2 fruit fly cellular contexts compared by ENCODE assay signal in the genomic region with DNA sequence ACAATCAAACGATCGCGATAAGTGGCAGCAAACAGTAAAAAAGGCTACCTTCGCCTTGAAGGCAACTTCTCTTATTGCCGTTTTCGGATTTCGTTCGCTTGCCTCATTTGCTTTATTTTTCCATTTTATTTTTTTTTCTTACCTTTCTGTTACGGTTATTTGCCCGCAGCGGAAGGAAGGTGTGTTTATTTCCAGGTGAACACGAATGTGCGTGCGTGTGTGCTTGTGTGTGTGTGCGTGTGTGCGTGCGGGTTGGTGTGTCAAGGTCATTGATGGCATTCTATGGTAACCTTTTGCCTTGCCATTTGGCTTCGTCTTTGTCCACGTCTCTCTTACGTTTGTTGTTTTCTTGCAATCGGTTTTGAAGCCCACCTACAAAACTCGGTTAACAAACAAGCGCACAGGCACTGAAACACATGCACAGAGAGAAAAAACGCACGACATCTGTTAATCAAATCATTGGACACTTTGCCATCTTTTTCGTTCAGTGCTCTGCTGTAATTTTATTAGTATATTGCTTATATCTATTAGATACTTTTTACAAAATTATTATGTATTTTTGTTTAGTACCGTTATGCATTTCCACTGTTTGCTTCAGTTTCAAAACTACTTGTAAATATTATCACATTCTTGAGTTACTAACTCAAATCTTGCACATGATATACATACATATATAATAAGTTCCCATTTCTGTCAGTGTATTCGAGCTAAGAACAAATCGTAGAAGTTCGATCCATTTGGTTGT.
TF ChIP-seq lines count a peak whose summit lies in the region.

No protein-coding gene starts in this region.

TF ChIP-seq in whole organism, embryonic, 481 proteins besides CTCF, POLR2A, EP300 and RAD21 (continued from another document and continues in another):
- TF ChIP-seq pan (optimal IDR thresholded peaks at IDR 0.05; lab: Kevin White, UChicago) (no peak), pan (GFP tag; optimal IDR thresholded peaks at IDR 0.05 in 1 of 2, IDR thresholded peaks at IDR 0.05 in 1 of 2) (peak in 1 of 2 experiments; percentile 70), CG11504 (tag; optimal IDR thresholded peaks at IDR 0.05; lab: Kevin White, UChicago) (peak; percentile 78), HLH4C (GFP tag; IDR thresholded peaks at IDR 0.05; lab: Robert Waterston, UW; ENCODE audit: partially characterized antibody) (no peak), CG13775 (GFP tag; optimal IDR thresholded peaks at IDR 0.05; lab: Kevin White, UChicago) (peak; percentile 63), Antp (GFP tag; optimal IDR thresholded peaks at IDR 0.05; lab: Kevin White, UChicago) (no peak), CG15514 (GFP tag; optimal IDR thresholded peaks at IDR 0.05; lab: Kevin White, UChicago) (peak; percentile 33), NC2α (GFP tag; optimal IDR thresholded peaks at IDR 0.05; lab: Kevin White, UChicago) (no peak), fd96Cb (tag; optimal IDR thresholded peaks at IDR 0.05; lab: Kevin White, UChicago) (peak; percentile 43), CG2712 (tag; optimal IDR thresholded peaks at IDR 0.05; lab: Kevin White, UChicago) (peak; percentile 74), p53 (GFP tag; optimal IDR thresholded peaks at IDR 0.05; lab: Kevin White, UChicago) (no peak), Usf (GFP tag; optimal IDR thresholded peaks at IDR 0.05; lab: Kevin White, UChicago) (no peak), CG11085 (GFP tag; IDR thresholded peaks at IDR 0.05; lab: Robert Waterston, UW) (peak; percentile 51), CG9797 (GFP tag; optimal IDR thresholded peaks at IDR 0.05; lab: Kevin White, UChicago) (no peak), btn (GFP tag; optimal IDR thresholded peaks at IDR 0.05; lab: Kevin White, UChicago) (no peak), row (GFP tag; IDR thresholded peaks at IDR 0.05; lab: Robert Waterston, UW) (peak; percentile 29; the same call in 2 of the 3 replicates), CG9609 (GFP tag; optimal IDR thresholded peaks at IDR 0.05; lab: Kevin White, UChicago) (no peak), lilli (GFP tag; optimal IDR thresholded peaks at IDR 0.05; lab: Kevin White, UChicago) (no peak), CG12744 (GFP tag; optimal IDR thresholded peaks at IDR 0.05; lab: Kevin White, UChicago) (no peak), inv (GFP tag; IDR thresholded peaks at IDR 0.05; lab: Robert Waterston, UW; ENCODE audit: partially characterized antibody) (no peak), Vsx1 (GFP tag; optimal IDR thresholded peaks at IDR 0.05; lab: Kevin White, UChicago) (peak; percentile 45), rib (GFP tag; IDR thresholded peaks at IDR 0.05; lab: Robert Waterston, UW) (no peak), CG14860 (GFP tag; IDR thresholded peaks at IDR 0.05; lab: Robert Waterston, UW; ENCODE audit: partially characterized antibody) (no peak), CG12769 (tag; optimal IDR thresholded peaks at IDR 0.05; lab: Kevin White, UChicago) (peak; percentile 11), TFAM (GFP tag; optimal IDR thresholded peaks at IDR 0.05; lab: Kevin White, UChicago) (no peak), lbe (GFP tag; optimal IDR thresholded peaks at IDR 0.05; lab: Kevin White, UChicago) (no peak), CG4404 (GFP tag; IDR thresholded peaks at IDR 0.05; lab: Robert Waterston, UW) (peak; percentile 50), Oli (tag; optimal IDR thresholded peaks at IDR 0.05; lab: Kevin White, UChicago) (peak; percentile 62), ind (GFP tag; optimal IDR thresholded peaks at IDR 0.05; lab: Kevin White, UChicago) (no peak), CkIIα-i1 (GFP tag; IDR thresholded peaks at IDR 0.05; lab: Robert Waterston, UW) (no peak), CG3847 (GFP tag; IDR thresholded peaks at IDR 0.05; lab: Robert Waterston, UW) (peak; percentile 16), ara (GFP tag; IDR thresholded peaks at IDR 0.05; lab: Robert Waterston, UW) (peak; percentile 48), H15 (GFP tag; IDR thresholded peaks at IDR 0.05; lab: Robert Waterston, UW) (peak; percentile 54; the same call in 1 of the 3 replicates), zen2 (GFP tag; IDR thresholded peaks at IDR 0.05; lab: Robert Waterston, UW; ENCODE audit: partially characterized antibody) (no peak), Hmx (GFP tag; optimal IDR thresholded peaks at IDR 0.05; lab: Kevin White, UChicago) (no peak), pnt (GFP tag; optimal IDR thresholded peaks at IDR 0.05; lab: Kevin White, UChicago) (no peak), pros (GFP tag; optimal IDR thresholded peaks at IDR 0.05; lab: Kevin White, UChicago) (peak; percentile 56), CG8765 (GFP tag; IDR thresholded peaks at IDR 0.05; lab: Robert Waterston, UW) (peak; percentile 53; the same call in 1 of the 2 replicates), Myb (GFP tag; optimal IDR thresholded peaks at IDR 0.05; lab: Kevin White, UChicago) (no peak), Blimp-1 (GFP tag; optimal IDR thresholded peaks at IDR 0.05; lab: Kevin White, UChicago) (peak; percentile 2), CG2129 (GFP tag; IDR thresholded peaks at IDR 0.05; lab: Robert Waterston, UW; ENCODE audit: partially characterized antibody) (no peak), CG1024 (GFP tag; IDR thresholded peaks at IDR 0.05; lab: Robert Waterston, UW) (peak; percentile 53), CG2875 (GFP tag; optimal IDR thresholded peaks at IDR 0.05; lab: Kevin White, UChicago) (no peak), wor (GFP tag; IDR thresholded peaks at IDR 0.05; lab: Robert Waterston, UW) (no peak), lov (optimal IDR thresholded peaks at IDR 0.05; lab: Kevin White, UChicago) (no peak), lov (GFP tag; IDR thresholded peaks at IDR 0.05; lab: Robert Waterston, UW) (no peak), Mrtf (GFP tag; IDR thresholded peaks at IDR 0.05; lab: Robert Waterston, UW) (peak; percentile 35; the same call in 1 of the 3 replicates), CG10321 (GFP tag; IDR thresholded peaks at IDR 0.05; lab: Robert Waterston, UW) (no peak), Hr78 (GFP tag; optimal IDR thresholded peaks at IDR 0.05; lab: Kevin White, UChicago) (peak in 1 of 2 experiments; percentile 79), zf30C (GFP tag; optimal IDR thresholded peaks at IDR 0.05; lab: Kevin White, UChicago) (peak; percentile 79), hbn (GFP tag; IDR thresholded peaks at IDR 0.05; lab: Robert Waterston, UW; ENCODE audit: partially characterized antibody) (no peak), Fer1 (GFP tag; optimal IDR thresholded peaks at IDR 0.05; lab: Kevin White, UChicago) (peak; percentile 38), slbo (GFP tag; IDR thresholded peaks at IDR 0.05; lab: Robert Waterston, UW) (peak; percentile 40), CG4424 (GFP tag; optimal IDR thresholded peaks at IDR 0.05; lab: Kevin White, UChicago) (no peak), D19B (GFP tag; optimal IDR thresholded peaks at IDR 0.05; lab: Kevin White, UChicago) (peak; percentile 17), chn (GFP tag; optimal IDR thresholded peaks at IDR 0.05; lab: Kevin White, UChicago) (peak; percentile 1), ab (GFP tag; optimal IDR thresholded peaks at IDR 0.05; lab: Kevin White, UChicago) (no peak), CG3281 (GFP tag; optimal IDR thresholded peaks at IDR 0.05; lab: Kevin White, UChicago) (peak; percentile 66), CG4854 (GFP tag; optimal IDR thresholded peaks at IDR 0.05; lab: Kevin White, UChicago) (no peak), CG11093 (GFP tag; IDR thresholded peaks at IDR 0.05; lab: Robert Waterston, UW) (no peak), Dip2 (GFP tag; IDR thresholded peaks at IDR 0.05; lab: Robert Waterston, UW) (no peak)

TF ChIP-seq in whole organism, prepupa, 60 proteins besides CTCF, POLR2A, EP300 and RAD21 (continued from another document):
- TF ChIP-seq Met (GFP tag; optimal IDR thresholded peaks at IDR 0.05; lab: Kevin White, UChicago) = no peak
- TF ChIP-seq fd59A (GFP tag; optimal IDR thresholded peaks at IDR 0.05; lab: Kevin White, UChicago) = no peak
- TF ChIP-seq achi (GFP tag; optimal IDR thresholded peaks at IDR 0.05; lab: Kevin White, UChicago) = peak; percentile 38
- peak; percentile 21 for TF ChIP-seq CG6792 (GFP tag; optimal IDR thresholded peaks at IDR 0.05; lab: Kevin White, UChicago)
- no peak for TF ChIP-seq CG16779 (tag; optimal IDR thresholded peaks at IDR 0.05; lab: Kevin White, UChicago)
- no peak for TF ChIP-seq CG6854 (GFP tag; optimal IDR thresholded peaks at IDR 0.05; lab: Kevin White, UChicago)
- TF ChIP-seq CG11762 (GFP tag; optimal IDR thresholded peaks at IDR 0.05; lab: Kevin White, UChicago; ENCODE audit: insufficient read depth) = no peak
- TF ChIP-seq pdm3 (GFP tag; optimal IDR thresholded peaks at IDR 0.05; lab: Kevin White, UChicago) = no peak
- TF ChIP-seq Hr38 (GFP tag; optimal IDR thresholded peaks at IDR 0.05; lab: Kevin White, UChicago) = no peak
- no peak for TF ChIP-seq dac (GFP tag; optimal IDR thresholded peaks at IDR 0.05; lab: Kevin White, UChicago)
- TF ChIP-seq CG3032 (tag; optimal IDR thresholded peaks at IDR 0.05; lab: Kevin White, UChicago) = peak; percentile 19
- no peak for TF ChIP-seq Smox (GFP tag; optimal IDR thresholded peaks at IDR 0.05; lab: Kevin White, UChicago)
- TF ChIP-seq fd85E (GFP tag; optimal IDR thresholded peaks at IDR 0.05; lab: Kevin White, UChicago) = no peak
- no peak for TF ChIP-seq Eip93F (GFP tag; optimal IDR thresholded peaks at IDR 0.05; lab: Kevin White, UChicago)
- TF ChIP-seq eg (GFP tag; IDR thresholded peaks at IDR 0.05; lab: Robert Waterston, UW) = peak; percentile 56; the same call in 2 of the 3 replicates
- TF ChIP-seq Hr39 (GFP tag; optimal IDR thresholded peaks at IDR 0.05; lab: Kevin White, UChicago) = no peak
- no peak for TF ChIP-seq Hr4 (GFP tag; optimal IDR thresholded peaks at IDR 0.05; lab: Kevin White, UChicago)
- no peak for TF ChIP-seq CG7368 (GFP tag; optimal IDR thresholded peaks at IDR 0.05; lab: Kevin White, UChicago)
- no peak for TF ChIP-seq Eip75B (GFP tag; optimal IDR thresholded peaks at IDR 0.05; lab: Kevin White, UChicago)
- TF ChIP-seq CG3919 (GFP tag; optimal IDR thresholded peaks at IDR 0.05; lab: Kevin White, UChicago) = peak; percentile 49
- no peak for TF ChIP-seq cyc (GFP tag; optimal IDR thresholded peaks at IDR 0.05; lab: Kevin White, UChicago)
- TF ChIP-seq CG15336 (GFP tag; IDR thresholded peaks at IDR 0.05; lab: Robert Waterston, UW) = peak; percentile 42
- peak; percentile 58 for TF ChIP-seq Gug (GFP tag; IDR thresholded peaks at IDR 0.05; lab: Robert Waterston, UW)
- peak; percentile 55 for TF ChIP-seq CG4318 (GFP tag; optimal IDR thresholded peaks at IDR 0.05; lab: Kevin White, UChicago)
- peak; percentile 63 for TF ChIP-seq Eip78C (GFP tag; lab: Kevin White, UChicago)
- TF ChIP-seq Ets96B (tag; optimal IDR thresholded peaks at IDR 0.05; lab: Kevin White, UChicago) = no peak
- no peak; the same call in 1 of the 3 replicates for TF ChIP-seq CG6163 (GFP tag; IDR thresholded peaks at IDR 0.05; lab: Robert Waterston, UW)
- TF ChIP-seq salr (GFP tag; optimal IDR thresholded peaks at IDR 0.05; lab: Kevin White, UChicago) = peak in 1 of 2 experiments; percentile 45
- peak; percentile 57 for TF ChIP-seq CG10631 (GFP tag; optimal IDR thresholded peaks at IDR 0.05; lab: Kevin White, UChicago)
- no peak for TF ChIP-seq svp (GFP tag; lab: Kevin White, UChicago)
- no peak for TF ChIP-seq vri (GFP tag; optimal IDR thresholded peaks at IDR 0.05; lab: Kevin White, UChicago)
- 0 out of 2 replicates have a peak, but pooled peaks have one; percentile 20 for TF ChIP-seq CG11294 (GFP tag; IDR thresholded peaks at IDR 0.05; lab: Robert Waterston, UW)
- no peak for TF ChIP-seq Lpt (GFP tag; optimal IDR thresholded peaks at IDR 0.05; lab: Kevin White, UChicago)
- no peak for TF ChIP-seq CG8632 (GFP tag; optimal IDR thresholded peaks at IDR 0.05; lab: Kevin White, UChicago)
- TF ChIP-seq Sox14 (GFP tag; optimal IDR thresholded peaks at IDR 0.05; lab: Kevin White, UChicago) = no peak
- TF ChIP-seq CG32006 (GFP tag; optimal IDR thresholded peaks at IDR 0.05; lab: Kevin White, UChicago) = peak; percentile 74
- TF ChIP-seq topi (GFP tag; optimal IDR thresholded peaks at IDR 0.05; lab: Kevin White, UChicago) = no peak
- TF ChIP-seq fkh (GFP tag; optimal IDR thresholded peaks at IDR 0.05; lab: Kevin White, UChicago) = no peak
- no peak for TF ChIP-seq CG6808 (GFP tag; optimal IDR thresholded peaks at IDR 0.05; lab: Kevin White, UChicago)
TF ChIP-seq in whole organism, prepupa: peak in this region for 22.
